Fruit fly (Drosophila melanogaster) whole organism, adult: ENCODE results near the gene hoip.

Source experiments
- CG12768 ChIP-seq: fragments of 200-800 bp; sonication (Bioruptor generic); optimal IDR thresholded peaks from 2 replicates; lab custom pipeline; 2017; ENCODE audit warnings: missing biosample characterization, missing genetic modification characterization, mild to moderate bottlenecking, moderate library complexity, missing genetic modification reagents
- CG14711 ChIP-seq: fragments of 200-800 bp; sonication (Bioruptor generic); optimal IDR thresholded peaks from 2 replicates; lab custom pipeline; 2018; ENCODE audit warnings: missing biosample characterization, mild to moderate bottlenecking, missing genetic modification characterization, moderate library complexity
- CG1620 ChIP-seq: fragments of 200-800 bp; sonication (Bioruptor generic); optimal IDR thresholded peaks from 2 replicates; lab custom pipeline; 2016; ENCODE audit warnings: missing biosample characterization, missing genetic modification characterization
- CG33017 ChIP-seq: fragments of 200-800 bp; sonication (Bioruptor generic); optimal IDR thresholded peaks from 2 replicates; lab custom pipeline; 2018; ENCODE audit warnings: missing biosample characterization, mild to moderate bottlenecking, missing genetic modification characterization, moderate library complexity
- CG7045 ChIP-seq: fragments of 200-800 bp; sonication (Bioruptor generic); optimal IDR thresholded peaks from 2 replicates; lab custom pipeline; 2017; ENCODE audit warnings: missing biosample characterization, mild to moderate bottlenecking, missing genetic modification characterization
- Crg-1 ChIP-seq: fragments of 200-800 bp; sonication (Bioruptor generic); optimal IDR thresholded peaks from 2 replicates; lab custom pipeline; 2016; ENCODE audit warnings: missing biosample characterization, missing genetic modification characterization
- Hr96 ChIP-seq: fragments of 200-800 bp; sonication (Bioruptor generic); optimal IDR thresholded peaks from 2 replicates; lab custom pipeline; 2016; ENCODE audit warnings: missing biosample characterization, missing genetic modification characterization
- cic ChIP-seq: fragments of 200-800 bp; sonication (Bioruptor generic); optimal IDR thresholded peaks from 2 replicates; lab custom pipeline; 2017; ENCODE audit warnings: missing biosample characterization, mild to moderate bottlenecking, missing genetic modification characterization, moderate library complexity
- cnc ChIP-seq, 2 experiments: fragments of >200 bp; optimal IDR thresholded peaks; 2 replicates each; lab custom pipeline; 2017
- ovo ChIP-seq: fragments of 200-800 bp; sonication (Bioruptor generic); optimal IDR thresholded peaks from 2 replicates; lab custom pipeline; 2016; ENCODE audit warnings: missing biosample characterization, missing genetic modification characterization
- pad ChIP-seq: fragments of 200-800 bp; sonication (Bioruptor generic); optimal IDR thresholded peaks from 3 replicates; lab custom pipeline; 2017; ENCODE audit warnings: missing biosample characterization, missing genetic modification characterization, mild to moderate bottlenecking, moderate library complexity, missing genetic modification reagents
- toe ChIP-seq: fragments of 200-800 bp; sonication (Bioruptor generic); optimal IDR thresholded peaks from 2 replicates; lab custom pipeline; 2016; ENCODE audit warnings: missing biosample characterization, missing genetic modification characterization

- TF ChIP-seq CG1620 (GFP tag; lab: Kevin White, UChicago), result no peak
- TF ChIP-seq Hr96, result no peak
- TF ChIP-seq ovo (GFP tag; lab: Kevin White, UChicago), result no peak
- TF ChIP-seq toe, result no peak
- no peak for TF ChIP-seq pad (GFP tag; lab: Kevin White, UChicago)
- no peak for TF ChIP-seq CG7045 (GFP tag; lab: Kevin White, UChicago)
- TF ChIP-seq CG12768 (GFP tag; lab: Kevin White, UChicago), result no peak
- no peak for TF ChIP-seq cnc (optimal IDR thresholded peaks at IDR 0.05; lab: Kevin White, UChicago)
- TF ChIP-seq CG33017, result no peak
- no peak for TF ChIP-seq Crg-1
- TF ChIP-seq cic (GFP tag; lab: Kevin White, UChicago), result no peak
- TF ChIP-seq CG14711 (tag; lab: Kevin White, UChicago), result no peak
Measured at dm6 chr2L:9670909-9671422, 28.6 kb upstream of the hoip start.
